Fruit fly (Drosophila melanogaster) whole organism, prepupa: Measurements from ENCODE around the gene CG14803.
A peak's percentile ranks its signal among the peaks of the same experiment; 100 is the strongest.

Experiments used
- Blimp-1 ChIP-seq: fragments of 200-800 bp; sonication (Bioruptor generic); optimal IDR thresholded peaks from 3 replicates; lab custom pipeline; 2017; ENCODE audit warnings: missing biosample characterization, missing genetic modification characterization, mild to moderate bottlenecking, moderate library complexity, missing genetic modification reagents
- CG10669 ChIP-seq: fragments of 200-800 bp; sonication (Bioruptor generic); optimal IDR thresholded peaks from 3 replicates; lab custom pipeline; 2018; ENCODE audit warnings: missing biosample characterization, mild to moderate bottlenecking, missing genetic modification characterization, moderate library complexity
- CG11294 ChIP-seq: fragments of 200-800 bp; sonication (Bioruptor generic); IDR thresholded peaks from 2 replicates; pipeline ENCODE4 v1.3.6; 2022; ENCODE audit warnings: missing biosample characterization, missing genetic modification characterization
- CG11902 ChIP-seq: fragments of 200-800 bp; sonication (Bioruptor generic); optimal IDR thresholded peaks from 3 replicates; lab custom pipeline; 2016; ENCODE audit warnings: missing biosample characterization, missing genetic modification characterization
- CG15336 ChIP-seq: fragments of 200-800 bp; sonication (Bioruptor generic); IDR thresholded peaks from 2 replicates; pipeline ENCODE4 v1.3.6; 2022; ENCODE audit warnings: missing biosample characterization, missing genetic modification characterization
- CG1621 ChIP-seq: fragments of 200-800 bp; sonication (Bioruptor generic); optimal IDR thresholded peaks from 3 replicates; lab custom pipeline; 2018; ENCODE audit warnings: missing biosample characterization, mild to moderate bottlenecking, missing genetic modification characterization
- CG16779 ChIP-seq: fragments of 200-800 bp; sonication (Bioruptor generic); optimal IDR thresholded peaks from 3 replicates; lab custom pipeline; 2017; ENCODE audit warnings: missing biosample characterization, mild to moderate bottlenecking, missing genetic modification characterization
- CG3032 ChIP-seq: fragments of 200-800 bp; optimal IDR thresholded peaks from 2 replicates; lab custom pipeline; 2019; ENCODE audit warnings: missing biosample characterization, mild to moderate bottlenecking, missing genetic modification characterization, moderate library complexity
- CG32006 ChIP-seq: fragments of 200-800 bp; sonication (Bioruptor generic); optimal IDR thresholded peaks from 3 replicates; lab custom pipeline; 2017; ENCODE audit warnings: missing biosample characterization, mild to moderate bottlenecking, missing genetic modification characterization
- CG34406 ChIP-seq: fragments of 200-800 bp; sonication (Bioruptor generic); optimal IDR thresholded peaks from 3 replicates; lab custom pipeline; 2016; ENCODE audit warnings: missing biosample characterization, missing genetic modification characterization
- CG3919 ChIP-seq: fragments of 200-800 bp; sonication (Bioruptor generic); optimal IDR thresholded peaks from 3 replicates; lab custom pipeline; 2016; ENCODE audit warnings: missing biosample characterization, missing genetic modification characterization
- CG4318 ChIP-seq: fragments of 200-800 bp; sonication (Bioruptor generic); optimal IDR thresholded peaks from 3 replicates; lab custom pipeline; 2017; ENCODE audit warnings: missing biosample characterization, mild to moderate bottlenecking, missing genetic modification characterization
- CG6163 ChIP-seq: fragments of 200-800 bp; sonication (Bioruptor generic); IDR thresholded peaks from 3 replicates; pipeline ENCODE4 v1.3.6; 2022; ENCODE audit warnings: missing biosample characterization, missing genetic modification characterization
- CG6276 ChIP-seq: fragments of 200-800 bp; sonication (Bioruptor generic); optimal IDR thresholded peaks from 2 replicates; lab custom pipeline; 2017; ENCODE audit warnings: missing biosample characterization, mild to moderate bottlenecking, missing genetic modification characterization
- CG6792 ChIP-seq: fragments of 200-800 bp; sonication (Bioruptor generic); optimal IDR thresholded peaks from 3 replicates; lab custom pipeline; 2016; ENCODE audit warnings: missing biosample characterization, missing genetic modification characterization
- CG6808 ChIP-seq: fragments of 200-800 bp; sonication (Bioruptor generic); optimal IDR thresholded peaks from 3 replicates; lab custom pipeline; 2017; ENCODE audit warnings: missing biosample characterization, missing genetic modification characterization, mild to moderate bottlenecking, moderate library complexity, missing genetic modification reagents
- CG6854 ChIP-seq: fragments of 200-800 bp; sonication (Bioruptor generic); optimal IDR thresholded peaks from 2 replicates; lab custom pipeline; 2017; ENCODE audit warnings: missing biosample characterization, mild to moderate bottlenecking, missing genetic modification characterization
- CG9139 ChIP-seq: fragments of 200-800 bp; sonication (Bioruptor generic); optimal IDR thresholded peaks from 3 replicates; lab custom pipeline; 2017; ENCODE audit warnings: missing biosample characterization, mild to moderate bottlenecking, missing genetic modification characterization
- Eip75B ChIP-seq: fragments of 200-800 bp; sonication (Bioruptor generic); optimal IDR thresholded peaks from 3 replicates; lab custom pipeline; 2016; ENCODE audit warnings: missing biosample characterization, missing genetic modification characterization
- Eip93F ChIP-seq: fragments of 200-800 bp; sonication (Bioruptor generic); optimal IDR thresholded peaks from 2 replicates; lab custom pipeline; 2016; ENCODE audit warnings: missing biosample characterization, mild to moderate bottlenecking, missing genetic modification characterization
- Ets21C ChIP-seq: fragments of 200-800 bp; sonication (Bioruptor generic); optimal IDR thresholded peaks from 3 replicates; lab custom pipeline; 2016; ENCODE audit warnings: missing biosample characterization, missing genetic modification characterization
- Ets96B ChIP-seq: fragments of 200-800 bp; optimal IDR thresholded peaks from 2 replicates; lab custom pipeline; 2019; ENCODE audit warnings: missing biosample characterization, mild to moderate bottlenecking, missing genetic modification characterization, moderate library complexity
- Gug ChIP-seq: fragments of 200-800 bp; sonication (Bioruptor generic); IDR thresholded peaks from 2 replicates; pipeline ENCODE4 v1.3.6; 2022; ENCODE audit warnings: missing biosample characterization, missing genetic modification characterization
- Hr38 ChIP-seq: sonication (Bioruptor generic); optimal IDR thresholded peaks from 2 replicates; lab custom pipeline; 2016; ENCODE audit warnings: missing biosample characterization, missing genetic modification characterization
- Hr39 ChIP-seq: fragments of 200-800 bp; sonication (Bioruptor generic); optimal IDR thresholded peaks from 2 replicates; lab custom pipeline; 2016; ENCODE audit warnings: missing biosample characterization, missing genetic modification characterization
- Hr4 ChIP-seq: fragments of 200-800 bp; sonication (Bioruptor generic); optimal IDR thresholded peaks from 3 replicates; lab custom pipeline; 2016; ENCODE audit warnings: missing biosample characterization, missing genetic modification characterization
- Lpt ChIP-seq: fragments of 200-800 bp; sonication (Bioruptor generic); optimal IDR thresholded peaks from 3 replicates; lab custom pipeline; 2016; ENCODE audit warnings: missing biosample characterization, missing genetic modification characterization
- Met ChIP-seq: fragments of 200-800 bp; sonication (Bioruptor generic); optimal IDR thresholded peaks from 3 replicates; lab custom pipeline; 2016; ENCODE audit warnings: missing biosample characterization, missing genetic modification characterization
- OdsH ChIP-seq: fragments of 200-800 bp; sonication (Bioruptor generic); optimal IDR thresholded peaks from 3 replicates; lab custom pipeline; 2016; ENCODE audit warnings: missing biosample characterization, missing genetic modification characterization
- Smox ChIP-seq: fragments of 200-800 bp; sonication (Bioruptor generic); optimal IDR thresholded peaks from 3 replicates; lab custom pipeline; 2016; ENCODE audit warnings: missing biosample characterization, missing genetic modification characterization
- Sox15 ChIP-seq: fragments of 200-800 bp; sonication (Bioruptor generic); optimal IDR thresholded peaks from 3 replicates; lab custom pipeline; 2016; ENCODE audit warnings: missing biosample characterization, missing genetic modification characterization
- achi ChIP-seq: fragments of 200-800 bp; sonication (Bioruptor generic); optimal IDR thresholded peaks from 3 replicates; lab custom pipeline; 2016; ENCODE audit warnings: missing biosample characterization, missing genetic modification characterization
- acj6 ChIP-seq: fragments of 200-800 bp; sonication (Bioruptor generic); optimal IDR thresholded peaks from 3 replicates; lab custom pipeline; 2016; ENCODE audit warnings: missing biosample characterization, missing genetic modification characterization
- cyc ChIP-seq: fragments of 200-800 bp; sonication (Bioruptor generic); optimal IDR thresholded peaks from 3 replicates; lab custom pipeline; 2016; ENCODE audit warnings: missing biosample characterization, missing genetic modification characterization
- dac ChIP-seq: fragments of 200-800 bp; sonication (Bioruptor generic); optimal IDR thresholded peaks from 2 replicates; lab custom pipeline; 2017; ENCODE audit warnings: missing biosample characterization, mild to moderate bottlenecking, missing genetic modification characterization
- eg ChIP-seq: fragments of 200-800 bp; sonication (Bioruptor generic); IDR thresholded peaks from 3 replicates; pipeline ENCODE4 v1.3.6; 2022; ENCODE audit warnings: missing biosample characterization, missing genetic modification characterization
- esn ChIP-seq: fragments of 200-800 bp; sonication (Bioruptor generic); optimal IDR thresholded peaks from 2 replicates; lab custom pipeline; 2016; ENCODE audit warnings: missing biosample characterization, mild to moderate bottlenecking, missing genetic modification characterization, moderate library complexity
- fd85E ChIP-seq: fragments of 200-800 bp; sonication (Bioruptor generic); optimal IDR thresholded peaks from 3 replicates; lab custom pipeline; 2016; ENCODE audit warnings: missing biosample characterization, missing genetic modification characterization
- fkh ChIP-seq: fragments of 200-800 bp; sonication (Bioruptor generic); optimal IDR thresholded peaks from 3 replicates; lab custom pipeline; 2017; ENCODE audit warnings: missing biosample characterization, mild to moderate bottlenecking, missing genetic modification characterization, moderate library complexity
- lz ChIP-seq: fragments of 200-800 bp; sonication (Bioruptor generic); optimal IDR thresholded peaks from 3 replicates; lab custom pipeline; 2016; ENCODE audit warnings: missing biosample characterization, missing genetic modification characterization
- net ChIP-seq: fragments of 200-800 bp; sonication (Bioruptor generic); optimal IDR thresholded peaks from 3 replicates; lab custom pipeline; 2016; ENCODE audit warnings: missing biosample characterization, missing genetic modification characterization
- pdm3 ChIP-seq: fragments of 200-800 bp; sonication (Bioruptor generic); optimal IDR thresholded peaks from 3 replicates; lab custom pipeline; 2016; ENCODE audit warnings: missing biosample characterization, missing genetic modification characterization
- spab ChIP-seq: fragments of 200-800 bp; sonication (Bioruptor generic); optimal IDR thresholded peaks from 2 replicates; lab custom pipeline; 2017; ENCODE audit warnings: missing biosample characterization, mild to moderate bottlenecking, missing genetic modification characterization, missing genetic modification reagents
- ss ChIP-seq, 2 experiments: fragments of 200-800 bp; sonication (Bioruptor generic); optimal IDR thresholded peaks; 2 replicates in 1 of 2; 3 replicates in 1 of 2; lab custom pipeline; 2017 to 2018; ENCODE audit warnings: mild to moderate bottlenecking in 2 of 2, missing biosample characterization in 2 of 2, missing genetic modification characterization in 2 of 2, moderate library complexity in 1 of 2
- svp ChIP-seq: fragments of 200-800 bp; sonication (Bioruptor generic); peaks from one replicate; lab custom pipeline; 2016; ENCODE audit warnings: missing biosample characterization, missing genetic modification characterization
- topi ChIP-seq: fragments of 200-800 bp; sonication (Bioruptor generic); optimal IDR thresholded peaks from 3 replicates; lab custom pipeline; 2016; ENCODE audit warnings: missing biosample characterization, missing genetic modification characterization

CG14803 gene

DNA sequence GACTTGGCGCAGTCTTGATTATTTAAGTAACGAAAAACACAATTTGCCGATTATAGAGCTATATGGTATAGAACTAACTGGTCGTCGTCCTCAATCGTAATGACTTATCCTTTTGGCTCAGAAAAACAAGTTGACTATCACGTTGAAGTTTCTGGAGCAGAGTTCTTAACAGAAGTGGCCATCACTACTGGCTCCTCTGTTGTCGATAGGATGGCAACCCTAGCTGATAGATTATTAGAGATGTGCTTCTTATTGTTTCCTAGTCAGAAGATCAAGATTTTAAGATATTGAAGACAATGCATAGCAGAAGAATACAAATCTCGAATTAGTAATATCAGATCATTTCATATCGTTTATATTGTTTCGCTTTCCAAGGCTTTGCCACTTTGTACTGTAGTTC is 46.4 kb upstream of the CG14803 start, which contains the start of gene CG14811:
CG14811 (minus strand) TSS at position 101 of the 400 bp plus-strand sequence.
- TF ChIP-seq CG6163 (GFP tag; lab: Robert Waterston, UW) (no peak), CG11294 (no peak)

DNA sequence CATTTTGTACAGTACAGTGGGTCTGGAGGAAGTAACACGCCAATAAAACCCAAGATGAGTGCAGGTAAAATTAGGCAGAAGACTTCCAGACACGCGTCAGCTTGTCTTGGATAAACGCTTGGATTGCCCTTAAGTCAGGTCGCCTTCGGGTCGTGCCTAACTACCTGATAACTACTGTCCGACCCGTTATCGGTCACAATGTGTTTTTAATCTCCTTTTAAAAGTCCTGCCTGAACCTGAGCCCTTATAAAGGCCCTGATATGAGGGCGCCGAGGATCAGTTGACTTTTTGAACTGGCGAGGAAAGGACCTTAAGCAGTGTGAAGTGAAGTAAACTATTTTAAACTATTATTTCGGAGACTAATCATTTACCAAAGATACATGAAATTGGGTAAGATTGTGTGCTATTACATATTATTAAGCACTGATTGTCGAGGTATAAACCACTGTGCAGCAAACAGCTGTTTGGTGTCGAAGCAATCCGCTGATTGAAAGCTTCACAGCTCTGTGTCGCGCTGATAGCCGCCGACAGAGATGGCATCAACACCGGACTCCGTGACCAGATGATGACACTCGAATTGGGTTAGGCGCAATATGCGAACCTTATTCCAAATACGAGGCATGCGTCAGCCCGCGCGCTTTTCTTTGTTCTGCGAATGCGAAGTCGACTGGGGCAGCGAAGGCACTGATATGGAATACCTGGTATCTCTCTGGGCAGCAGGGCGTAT is 44.6 kb upstream of the CG14803 start:
- TF ChIP-seq svp (GFP tag; lab: Kevin White, UChicago) = no peak
- TF ChIP-seq CG10669 = no peak
- TF ChIP-seq Eip93F = peak; percentile 75
- no peak for TF ChIP-seq CG6276 (GFP tag; lab: Kevin White, UChicago)
- TF ChIP-seq CG32006 (GFP tag; lab: Kevin White, UChicago) = no peak
- TF ChIP-seq CG6163 (GFP tag; lab: Robert Waterston, UW) = no peak
- no peak for TF ChIP-seq CG3032 (tag; lab: Kevin White, UChicago)
- TF ChIP-seq Gug (GFP tag; lab: Robert Waterston, UW) = no peak

DNA sequence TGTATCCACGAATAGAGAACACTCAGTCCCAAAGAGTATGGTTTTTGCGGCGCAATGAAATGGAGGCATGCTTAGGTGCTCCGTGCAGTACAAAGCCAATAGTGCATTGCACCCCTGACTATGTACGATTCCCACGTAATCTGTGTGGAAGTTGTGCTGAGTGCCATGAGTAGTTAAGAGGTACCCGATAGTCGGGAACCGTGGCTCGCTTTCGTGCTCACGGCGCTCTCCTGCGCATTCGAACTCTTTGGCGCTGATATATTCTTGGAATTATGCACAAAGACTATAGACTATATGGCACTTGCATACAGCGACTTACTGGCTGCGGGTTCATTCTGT is 44.1 kb upstream of the CG14803 start:
- TF ChIP-seq net = peak; percentile 71
- TF ChIP-seq CG16779 = peak; percentile 48
- TF ChIP-seq Hr38 (GFP tag; lab: Kevin White, UChicago) = no peak
- peak; percentile 49; the same call in 1 of the 2 replicates for TF ChIP-seq CG11294
- peak; percentile 63 for TF ChIP-seq spab (GFP tag; lab: Kevin White, UChicago)
- no peak for TF ChIP-seq fkh (GFP tag; lab: Kevin White, UChicago)
- TF ChIP-seq Gug (GFP tag; lab: Robert Waterston, UW) = peak; percentile 60
- TF ChIP-seq Blimp-1 (GFP tag; lab: Kevin White, UChicago) = peak; percentile 43
- peak; percentile 66 for TF ChIP-seq CG6163 (GFP tag; lab: Robert Waterston, UW)
- peak; percentile 79 for TF ChIP-seq acj6 (GFP tag; lab: Kevin White, UChicago)
- peak; percentile 51 for TF ChIP-seq CG1621 (tag; lab: Kevin White, UChicago)
- TF ChIP-seq CG4318 = peak; percentile 30
- peak; percentile 81 for TF ChIP-seq Met
- peak; percentile 73 for TF ChIP-seq Smox (GFP tag; lab: Kevin White, UChicago)
- peak; percentile 66 to 76 for TF ChIP-seq ss (GFP tag; optimal IDR thresholded peaks at IDR 0.05; lab: Kevin White, UChicago)
- peak; percentile 81 for TF ChIP-seq CG6792 (GFP tag; lab: Kevin White, UChicago)
- peak; percentile 76 for TF ChIP-seq Eip75B
- TF ChIP-seq pdm3 (GFP tag; lab: Kevin White, UChicago) = peak; percentile 75
- TF ChIP-seq Sox15 (GFP tag; lab: Kevin White, UChicago) = peak; percentile 70
- TF ChIP-seq fd85E = peak; percentile 58
- TF ChIP-seq CG32006 (GFP tag; lab: Kevin White, UChicago) = peak; percentile 71
- TF ChIP-seq Ets21C (GFP tag; lab: Kevin White, UChicago) = peak; percentile 72
- TF ChIP-seq Hr4 (GFP tag; lab: Kevin White, UChicago) = peak; percentile 51
- TF ChIP-seq CG34406 (GFP tag; lab: Kevin White, UChicago) = peak; percentile 74
- TF ChIP-seq CG11902 = peak; percentile 55
- peak; percentile 82 for TF ChIP-seq esn (GFP tag; lab: Kevin White, UChicago)
- peak; percentile 80 for TF ChIP-seq lz (GFP tag; lab: Kevin White, UChicago)
- TF ChIP-seq CG6854 (GFP tag; lab: Kevin White, UChicago) = no peak
- peak; percentile 69 for TF ChIP-seq achi
- peak; percentile 71 for TF ChIP-seq CG6808 (GFP tag; lab: Kevin White, UChicago)
- peak; percentile 82 for TF ChIP-seq Hr39 (GFP tag; lab: Kevin White, UChicago)
- TF ChIP-seq CG9139 = peak; percentile 53
- peak; percentile 98 for TF ChIP-seq svp (GFP tag; lab: Kevin White, UChicago)
- peak; percentile 64 for TF ChIP-seq CG15336
- TF ChIP-seq dac (GFP tag; lab: Kevin White, UChicago) = no peak
- peak; percentile 84 for TF ChIP-seq cyc (GFP tag; lab: Kevin White, UChicago)
- peak; percentile 53 for TF ChIP-seq CG3032 (tag; lab: Kevin White, UChicago)
- peak; percentile 47; the same call in 2 of the 3 replicates for TF ChIP-seq eg (GFP tag; lab: Robert Waterston, UW)
- TF ChIP-seq Ets96B (tag; lab: Kevin White, UChicago) = peak; percentile 65
- peak; percentile 74 for TF ChIP-seq OdsH
- peak; percentile 50 for TF ChIP-seq Lpt (GFP tag; lab: Kevin White, UChicago)
- peak; percentile 76 for TF ChIP-seq CG3919 (GFP tag; lab: Kevin White, UChicago)
- peak; percentile 84 for TF ChIP-seq topi (GFP tag; lab: Kevin White, UChicago)
